Worm (Caenorhabditis elegans): ENCODE results near the gene sip-1.
A peak's percentile ranks its signal among the peaks of the same experiment; 100 is the strongest.

The sip-1 gene

DNA sequence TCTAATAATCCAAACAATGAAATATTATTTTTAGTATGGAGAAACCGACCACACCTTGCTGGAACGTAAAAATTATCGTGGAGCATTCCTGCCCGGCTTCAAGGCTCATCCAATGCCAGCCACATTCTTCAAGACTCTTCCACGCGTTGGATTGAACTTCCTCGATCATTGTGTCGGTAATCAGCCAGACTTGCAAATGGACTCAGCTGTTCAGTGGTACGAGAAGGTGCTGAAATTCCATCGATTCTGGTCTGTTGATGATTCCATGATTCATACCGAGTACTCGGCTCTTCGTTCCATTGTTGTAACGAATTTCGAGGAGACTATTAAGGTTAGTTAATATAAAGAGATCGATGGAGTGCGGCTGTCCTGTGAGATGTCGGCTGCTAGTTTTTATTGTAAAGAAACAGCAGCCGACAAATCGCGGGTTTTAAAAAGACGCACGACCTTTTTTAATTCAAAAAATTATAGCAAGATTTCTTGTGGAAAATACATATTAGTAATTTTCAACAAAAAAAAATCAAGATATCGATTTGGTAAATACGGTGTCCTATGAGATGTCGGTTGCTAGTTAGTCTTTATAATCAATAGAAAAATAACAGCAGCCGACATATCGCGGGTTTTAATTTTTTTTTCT lies 29.6 kb upstream of the sip-1 start:
- no peak for TF ChIP-seq nhr-11 (tag; optimal IDR thresholded peaks at IDR 0.05)
- TF ChIP-seq ceh-24 (tag; optimal IDR thresholded peaks at IDR 0.05) = no peak
- no peak for TF ChIP-seq K09A11.1 (tag; optimal IDR thresholded peaks at IDR 0.05; ENCODE audit: insufficient read depth)
- no peak for TF ChIP-seq madf-2 (tag; optimal IDR thresholded peaks at IDR 0.05)
- TF ChIP-seq ceh-45 (GFP tag; IDR thresholded peaks at IDR 0.05) = no peak
- no peak for TF ChIP-seq sox-4 (tag; optimal IDR thresholded peaks at IDR 0.05)
- TF ChIP-seq unc-86 (tag; optimal IDR thresholded peaks at IDR 0.05) = no peak
- TF ChIP-seq ttx-3 (tag; optimal IDR thresholded peaks at IDR 0.05) = no peak
- no peak for TF ChIP-seq nfya-1 (tag; optimal IDR thresholded peaks at IDR 0.05)
- no peak for TF ChIP-seq hlh-13 (GFP tag; optimal IDR thresholded peaks at IDR 0.05)

DNA sequence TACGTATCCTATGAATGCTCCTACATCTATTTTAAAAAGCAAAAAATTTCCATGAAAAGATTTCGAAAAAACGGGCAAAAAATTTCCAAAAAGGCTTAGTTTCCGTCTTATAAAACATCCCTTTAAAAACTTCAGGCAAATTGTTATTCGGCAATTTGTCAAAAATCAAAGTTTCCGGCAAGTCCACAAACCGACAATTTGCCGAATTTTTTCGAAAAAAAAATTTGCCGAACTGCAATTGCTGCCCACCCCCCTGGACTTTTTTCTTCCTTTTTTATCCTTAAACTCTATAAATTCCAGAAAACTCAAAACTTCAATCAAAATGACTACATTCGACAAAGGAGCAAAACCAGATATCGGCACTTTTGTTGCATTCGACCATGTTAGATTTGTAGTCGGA lies 28.6 kb upstream of the sip-1 start, which contains the start of gene hpd-1:
hpd-1 (plus strand) TSS at position 301 of the 400 bp plus-strand sequence.
- no peak for TF ChIP-seq hlh-6 (tag; optimal IDR thresholded peaks at IDR 0.05)
- no peak for TF ChIP-seq syd-9 (tag; optimal IDR thresholded peaks at IDR 0.05)
- no peak for TF ChIP-seq pqm-1 (tag; optimal IDR thresholded peaks at IDR 0.05)
- no peak for TF ChIP-seq nhr-232 (tag; optimal IDR thresholded peaks at IDR 0.05)
- no peak for TF ChIP-seq ceh-9 (tag; optimal IDR thresholded peaks at IDR 0.05)
- TF ChIP-seq ceh-14 (tag; optimal IDR thresholded peaks at IDR 0.05) = no peak
- no peak for TF ChIP-seq nhr-11 (tag; optimal IDR thresholded peaks at IDR 0.05)
- TF ChIP-seq ahr-1 (tag; optimal IDR thresholded peaks at IDR 0.05) = no peak
- no peak for TF ChIP-seq ceh-24 (tag; optimal IDR thresholded peaks at IDR 0.05)
- no peak for TF ChIP-seq ceh-31 (tag; optimal IDR thresholded peaks at IDR 0.05)
- TF ChIP-seq nfya-1 (tag; optimal IDR thresholded peaks at IDR 0.05) = no peak
- no peak for TF ChIP-seq gmeb-2 (tag; optimal IDR thresholded peaks at IDR 0.05)
- TF ChIP-seq dmd-4 (tag; optimal IDR thresholded peaks at IDR 0.05; ENCODE audit: borderline replicate concordance) = no peak
- TF ChIP-seq elt-2 (tag; optimal IDR thresholded peaks at IDR 0.05) = no peak
- no peak for TF ChIP-seq K02D7.2 (tag; optimal IDR thresholded peaks at IDR 0.05)
- TF ChIP-seq pag-3 (tag; optimal IDR thresholded peaks at IDR 0.05; ENCODE audit: borderline replicate concordance) = no peak
- TF ChIP-seq pax-1 (tag; optimal IDR thresholded peaks at IDR 0.05) = no peak
- no peak for TF ChIP-seq elt-4 (tag; optimal IDR thresholded peaks at IDR 0.05)

DNA sequence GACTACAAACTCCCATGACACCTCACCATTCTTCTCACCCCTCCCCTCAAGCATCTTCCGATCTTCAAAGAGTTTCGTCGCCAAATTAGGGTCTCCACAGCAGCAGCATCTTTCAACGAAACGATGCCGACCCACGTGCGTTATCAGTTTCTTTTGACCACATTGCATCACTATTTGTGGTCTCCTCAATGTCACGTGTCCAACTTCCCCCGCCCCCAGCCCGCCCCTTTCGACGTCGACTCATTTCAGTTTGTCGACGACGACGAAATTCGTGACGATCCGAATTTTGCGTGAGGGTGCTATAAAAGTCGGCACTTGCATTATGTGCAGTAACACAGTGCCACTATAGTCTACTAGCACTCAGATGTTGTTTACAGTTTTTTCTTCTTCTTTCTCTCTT lies 27.6 kb upstream of the sip-1 start:
- TF ChIP-seq C08G9.2 (tag; optimal IDR thresholded peaks at IDR 0.05) (no peak), elt-2 (tag; optimal IDR thresholded peaks at IDR 0.05) (peak; percentile 57)

DNA sequence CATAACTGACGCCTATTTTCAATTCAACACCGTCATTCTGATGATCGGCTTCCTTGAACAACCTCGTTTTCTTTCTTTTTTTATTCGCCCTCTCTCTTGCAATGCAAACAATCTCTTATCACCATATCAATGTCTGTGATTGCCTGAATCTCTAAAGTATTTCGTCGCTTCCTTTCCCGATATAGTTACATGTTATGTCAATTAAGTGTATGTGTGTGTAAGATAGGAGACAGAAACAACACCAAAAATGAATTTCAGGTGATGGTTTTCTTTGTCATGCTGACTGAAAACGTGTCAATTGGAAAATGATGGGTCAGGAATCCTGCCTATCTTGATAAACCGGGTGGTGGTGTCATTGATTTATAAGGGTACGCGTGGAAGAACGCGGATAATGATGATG lies 26.7 kb upstream of the sip-1 start:
- TF ChIP-seq unc-86 (tag; optimal IDR thresholded peaks at IDR 0.05) (no peak), elt-2 (tag; optimal IDR thresholded peaks at IDR 0.05) (peak; percentile 74), unc-55 (GFP tag; optimal IDR thresholded peaks at IDR 0.05) (peak; percentile 17)

DNA sequence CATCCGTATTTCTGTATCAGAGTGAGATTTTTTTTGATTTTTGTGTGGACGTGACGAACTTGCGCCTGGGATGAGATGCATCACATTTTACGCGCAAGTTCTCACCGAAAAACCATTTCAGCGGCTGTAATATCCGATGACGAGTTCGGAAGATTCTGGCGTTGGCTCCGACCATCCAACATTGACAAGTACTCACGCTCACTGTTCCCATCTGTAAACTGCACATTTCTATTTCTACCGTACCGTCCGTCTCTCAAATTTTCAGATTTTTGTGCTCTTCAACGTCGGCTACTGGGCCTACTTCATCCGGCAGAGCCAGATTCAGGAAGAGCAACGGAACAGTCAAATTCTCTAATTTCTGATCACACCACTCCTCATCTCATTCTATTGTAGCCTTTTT lies 20.8 kb upstream of the sip-1 start:
- TF ChIP-seq ahr-1 (tag; optimal IDR thresholded peaks at IDR 0.05) (no peak), nhr-11 (tag; optimal IDR thresholded peaks at IDR 0.05) (no peak)

DNA sequence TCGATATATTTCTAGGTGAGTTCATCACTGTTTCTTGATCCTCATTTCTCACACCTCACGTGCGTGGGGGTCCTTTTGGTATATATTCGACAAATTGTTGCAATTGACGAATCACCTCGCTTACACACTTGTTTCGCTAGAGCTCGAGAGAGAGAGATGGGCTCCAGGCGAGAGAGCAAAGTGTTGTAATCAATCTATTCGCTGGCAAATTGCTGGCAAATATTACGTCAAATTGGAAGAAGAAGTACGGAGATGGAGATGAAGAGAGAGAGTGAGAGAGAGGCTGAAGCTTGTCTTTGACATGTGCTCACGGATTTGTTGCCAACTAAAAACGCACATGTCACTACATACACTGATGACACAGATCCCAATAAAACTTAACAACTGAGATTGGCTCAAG lies 19.3 kb upstream of the sip-1 start:
- TF ChIP-seq elt-4 (tag; optimal IDR thresholded peaks at IDR 0.05) (no peak), ceh-22 (tag; optimal IDR thresholded peaks at IDR 0.05) (no peak), Y22D7AL.16 (tag; optimal IDR thresholded peaks at IDR 0.05) (no peak), rnt-1 (tag; optimal IDR thresholded peaks at IDR 0.05) (peak; percentile 41), pqm-1 (tag; optimal IDR thresholded peaks at IDR 0.05) (no peak), ceh-18 (tag; optimal IDR thresholded peaks at IDR 0.05) (peak; percentile 73), unc-55 (GFP tag; optimal IDR thresholded peaks at IDR 0.05) (peak; percentile 79), K02D7.2 (tag; optimal IDR thresholded peaks at IDR 0.05) (no peak)

All from whole organism, late embryonic.